Fruit fly (Drosophila melanogaster) whole organism: ENCODE measurements around the gene AANATL2.

Source experiments
- CG8478 ChIP-seq: fragments of >200 bp; optimal IDR thresholded peaks from 2 replicates; lab custom pipeline; 2018; ENCODE audit warnings: inconsistent platforms
- Dll ChIP-seq: fragments of >200 bp; optimal IDR thresholded peaks from 2 replicates; lab custom pipeline; 2017
- pan ChIP-seq: fragments of >200 bp; optimal IDR thresholded peaks from 2 replicates; lab custom pipeline; 2017
- psq ChIP-seq: fragments of >200 bp; optimal IDR thresholded peaks from 2 replicates; lab custom pipeline; 2017
- usp ChIP-seq: fragments of >200 bp; optimal IDR thresholded peaks from 2 replicates; lab custom pipeline; 2017; ENCODE audit warnings: missing biosample characterization, missing genetic modification characterization, mixed read lengths

DNA sequence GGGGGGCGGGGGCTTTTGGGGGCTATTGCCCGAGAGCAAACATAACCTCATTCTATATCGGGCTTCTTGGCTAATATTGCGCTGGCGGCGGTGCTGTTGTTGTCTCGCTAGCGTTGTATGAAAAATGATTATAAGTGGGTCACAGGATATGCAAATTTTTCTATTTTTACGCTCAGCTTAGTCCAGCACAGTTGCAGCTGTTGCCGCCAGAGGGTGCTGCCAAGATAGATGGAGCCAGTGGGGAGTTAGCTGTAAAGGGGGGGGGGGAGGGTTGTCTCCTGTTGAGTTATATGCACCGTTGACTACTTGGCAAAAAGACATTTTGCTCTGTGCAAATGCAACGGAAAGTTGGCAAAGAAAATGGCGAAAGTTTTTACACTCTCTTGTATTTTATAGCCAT, 34.7 kb upstream of the AANATL2 start:
- TF ChIP-seq pan (lab: Kevin White, UChicago) (no peak), psq (lab: Kevin White, UChicago) (no peak), Dll (lab: Kevin White, UChicago) (no peak), usp (GFP tag; lab: Kevin White, UChicago) (no peak), CG8478 (no peak)
